Worm (Caenorhabditis elegans): ENCODE results near the gene rpn-6.1.
A peak's percentile ranks its signal among the peaks of the same experiment; 100 is the strongest.

The rpn-6.1 gene

ce11 chrIII:6989201-6989600, 27.4 kb upstream of the rpn-6.1 start:
- TF ChIP-seq ZK546.5 (tag; optimal IDR thresholded peaks at IDR 0.05) (no peak), snpc-1.2 (GFP tag; IDR thresholded peaks at IDR 0.05) (no peak), dmd-8 (GFP tag; IDR thresholded peaks at IDR 0.05) (no peak), dmd-9 (GFP tag; IDR thresholded peaks at IDR 0.05) (no peak), hmg-1.1 (GFP tag; IDR thresholded peaks at IDR 0.05) (no peak), mxl-2 (GFP tag; conservative IDR thresholded peaks at IDR 0.05) (no peak), ama-1 (optimal IDR thresholded peaks at IDR 0.05) (no peak), ctbp-1 (GFP tag; IDR thresholded peaks at IDR 0.05) (no peak), saeg-2 (GFP tag; IDR thresholded peaks at IDR 0.05) (no peak), T20F7.1 (GFP tag; optimal IDR thresholded peaks at IDR 0.05) (no peak), zip-11 (GFP tag; IDR thresholded peaks at IDR 0.05) (no peak), fkh-10 (GFP tag; optimal IDR thresholded peaks at IDR 0.05) (no peak), unc-39 (tag; optimal IDR thresholded peaks at IDR 0.05) (no peak), madf-9 (GFP tag; conservative IDR thresholded peaks at IDR 0.05) (no peak), lin-13 (GFP tag; optimal IDR thresholded peaks at IDR 0.05) (no peak), mdl-1 (tag; optimal IDR thresholded peaks at IDR 0.05) (no peak), snpc-4 (tag; optimal IDR thresholded peaks at IDR 0.05) (no peak), zfp-2 (tag; optimal IDR thresholded peaks at IDR 0.05) (no peak), daf-19 (GFP tag; conservative IDR thresholded peaks at IDR 0.05) (no peak), arid-1 (GFP tag; conservative IDR thresholded peaks at IDR 0.05) (no peak), Y75B8A.6 (GFP tag; IDR thresholded peaks at IDR 0.05) (no peak), rbr-2 (tag; optimal IDR thresholded peaks at IDR 0.05) (no peak), lim-7 (GFP tag; IDR thresholded peaks at IDR 0.05) (no peak), lin-1 (GFP tag; IDR thresholded peaks at IDR 0.05) (no peak), spr-1 (tag; optimal IDR thresholded peaks at IDR 0.05) (no peak), F37D6.2 (tag; optimal IDR thresholded peaks at IDR 0.05) (no peak), F10B5.3 (tag; optimal IDR thresholded peaks at IDR 0.05) (no peak), D1046.2 (GFP tag; IDR thresholded peaks at IDR 0.05) (no peak), nhr-111 (GFP tag; optimal IDR thresholded peaks at IDR 0.05) (no peak), Y105C5A.15 (GFP tag; IDR thresholded peaks at IDR 0.05) (no peak), nhr-11 (tag; optimal IDR thresholded peaks at IDR 0.05) (no peak), lin-15B (tag; optimal IDR thresholded peaks at IDR 0.05) (no peak), ztf-11 (tag; optimal IDR thresholded peaks at IDR 0.05) (no peak), php-3 (GFP tag; IDR thresholded peaks at IDR 0.05) (0 out of 2 replicates have a peak, but pooled peaks have one; percentile 37), duxl-1 (tag; optimal IDR thresholded peaks at IDR 0.05; ENCODE audit: poor library complexity) (no peak), nhr-25 (tag; optimal IDR thresholded peaks at IDR 0.05; ENCODE audit: borderline replicate concordance, insufficient read depth) (no peak), hif-1 (tag; optimal IDR thresholded peaks at IDR 0.05) (no peak), hlh-30 (tag; optimal IDR thresholded peaks at IDR 0.05; ENCODE audit: insufficient read depth) (no peak), daf-12 (tag; optimal IDR thresholded peaks at IDR 0.05) (no peak), nhr-28 (tag; optimal IDR thresholded peaks at IDR 0.05) (peak; percentile 51), ces-1 (GFP tag; optimal IDR thresholded peaks at IDR 0.05) (no peak), unc-62 (GFP tag; optimal IDR thresholded peaks at IDR 0.05 in 1 of 2) (peak in 1 of 2 experiments; percentile 38), unc-62 (tag; optimal IDR thresholded peaks at IDR 0.05) (no peak), nhr-76 (tag; optimal IDR thresholded peaks at IDR 0.05) (no peak), hlh-11 (tag; optimal IDR thresholded peaks at IDR 0.05) (peak; percentile 33), zfp-3 (GFP tag; conservative IDR thresholded peaks at IDR 0.05) (no peak), nhr-77 (tag; optimal IDR thresholded peaks at IDR 0.05) (peak; percentile 34), Y48G9A.11 (GFP tag; IDR thresholded peaks at IDR 0.05) (no peak), gei-8 (GFP tag; optimal IDR thresholded peaks at IDR 0.05) (no peak), egl-27 (tag; optimal IDR thresholded peaks at IDR 0.05) (no peak), F49E8.2 (tag; optimal IDR thresholded peaks at IDR 0.05; ENCODE audit: borderline replicate concordance) (no peak), skn-1 (tag; optimal IDR thresholded peaks at IDR 0.05) (no peak), aly-2 (tag; optimal IDR thresholded peaks at IDR 0.05) (no peak)

Data from whole organism, L4 larva.